Worm (Caenorhabditis elegans): ENCODE results near the gene C04C3.14.

- TF ChIP-seq flt-1 (GFP tag; IDR thresholded peaks at IDR 0.05) (no peak), T22C8.4 (GFP tag; IDR thresholded peaks at IDR 0.05) (no peak), ztf-23 (GFP tag; IDR thresholded peaks at IDR 0.05) (no peak), ztf-29 (GFP tag; IDR thresholded peaks at IDR 0.05) (no peak), cog-1 (tag; optimal IDR thresholded peaks at IDR 0.05) (no peak)
Observed at ce11 chrIV:3444614-3445013, 48.9 kb downstream of the C04C3.14 start, which contains the start of gene F58E2.5.

Data from whole organism, midembryonic.